Worm (Caenorhabditis elegans) whole organism, L3 larva: ENCODE data around the gene F58F12.2.

Experiments
- aly-2 ChIP-seq: fragments of 150-350 bp; optimal IDR thresholded peaks from 2 replicates; lab custom pipeline; 2014; ENCODE audit warnings: missing biosample characterization, missing genetic modification characterization
- ama-1 ChIP-seq: fragments of 150-350 bp; optimal IDR thresholded peaks from 2 replicates; lab custom pipeline; 2018
- ceh-16 ChIP-seq: sonication (generic microtip); optimal IDR thresholded peaks from 2 replicates; lab custom pipeline; 2017; ENCODE audit warnings: missing biosample characterization, missing genetic modification characterization
- ceh-28 ChIP-seq: fragments of 150-350 bp; optimal IDR thresholded peaks from 2 replicates; lab custom pipeline; 2014; ENCODE audit warnings: missing biosample characterization, missing genetic modification reagents, missing genetic modification characterization
- ceh-82 ChIP-seq: fragments of 150-350 bp; optimal IDR thresholded peaks from 2 replicates; lab custom pipeline; 2014; ENCODE audit warnings: missing biosample characterization, missing genetic modification characterization
- ceh-9 ChIP-seq: sonication (generic microtip); optimal IDR thresholded peaks from 2 replicates; lab custom pipeline; 2018; ENCODE audit warnings: missing biosample characterization, missing genetic modification characterization
- daf-12 ChIP-seq: fragments of 150-350 bp; optimal IDR thresholded peaks from 2 replicates; lab custom pipeline; 2014; ENCODE audit warnings: missing biosample characterization, missing genetic modification reagents, missing genetic modification characterization
- egl-5 ChIP-seq: fragments of 150-350 bp; optimal IDR thresholded peaks from 2 replicates; lab custom pipeline; 2017; ENCODE audit warnings: missing biosample characterization, missing genetic modification reagents, missing genetic modification characterization, inconsistent platforms
- elt-1 ChIP-seq: fragments of 150-350 bp; optimal IDR thresholded peaks from 2 replicates; lab custom pipeline; 2014; ENCODE audit warnings: missing biosample characterization, missing genetic modification characterization
- elt-2 ChIP-seq: sonication (generic microtip); optimal IDR thresholded peaks from 2 replicates; lab custom pipeline; 2016; ENCODE audit warnings: missing genetic modification reagents, mild to moderate bottlenecking, missing genetic modification characterization, missing compliant biosample characterization
- elt-3 ChIP-seq, 3 experiments: fragments of 150-350 bp in 1 of 3; sonication (generic microtip) in 2 of 3; optimal IDR thresholded peaks; 2 replicates in 2 of 3; 4 replicates in 1 of 3; lab custom pipeline; 2014 to 2017; ENCODE audit warnings: missing biosample characterization in 3 of 3, missing genetic modification characterization in 3 of 3
- eor-1 ChIP-seq, 2 experiments: fragments of 150-350 bp; optimal IDR thresholded peaks; 2 replicates each; lab custom pipeline; 2014 to 2018; ENCODE audit warnings: missing biosample characterization in 2 of 2, missing genetic modification characterization in 2 of 2
- fos-1 ChIP-seq: fragments of 150-350 bp; optimal IDR thresholded peaks from 2 replicates; lab custom pipeline; 2014; ENCODE audit warnings: missing biosample characterization, missing genetic modification characterization
- hmg-11 ChIP-seq: sonication (generic microtip); optimal IDR thresholded peaks from 2 replicates; lab custom pipeline; 2016; ENCODE audit warnings: missing genetic modification characterization, missing compliant biosample characterization
- jun-1 ChIP-seq: fragments of 150-350 bp; optimal IDR thresholded peaks from 2 replicates; lab custom pipeline; 2014; ENCODE audit warnings: missing biosample characterization, missing genetic modification reagents, missing genetic modification characterization
- lin-15B ChIP-seq: fragments of 150-350 bp; optimal IDR thresholded peaks from 2 replicates; lab custom pipeline; 2014; ENCODE audit warnings: missing biosample characterization, missing genetic modification characterization
- lin-39 ChIP-seq: fragments of 150-350 bp; optimal IDR thresholded peaks from 2 replicates; lab custom pipeline; 2018; ENCODE audit warnings: missing biosample characterization, missing genetic modification reagents, missing genetic modification characterization
- lsy-12 ChIP-seq: sonication (generic microtip); optimal IDR thresholded peaks from 2 replicates; lab custom pipeline; 2016; ENCODE audit warnings: mild to moderate bottlenecking, missing genetic modification characterization, missing compliant biosample characterization
- mdl-1 ChIP-seq: fragments of 150-350 bp; optimal IDR thresholded peaks from 2 replicates; lab custom pipeline; 2014; ENCODE audit warnings: missing biosample characterization, missing genetic modification characterization
- nfya-1 ChIP-seq: sonication (generic microtip); optimal IDR thresholded peaks from 2 replicates; lab custom pipeline; 2017; ENCODE audit warnings: missing genetic modification characterization, mild to moderate bottlenecking, missing compliant biosample characterization, antibody characterized with exemption, moderate library complexity; ENCODE audit not compliant: insufficient read depth
- nhr-11 ChIP-seq: fragments of 150-350 bp; optimal IDR thresholded peaks from 2 replicates; lab custom pipeline; 2014; ENCODE audit warnings: missing biosample characterization, missing genetic modification characterization
- nhr-12 ChIP-seq: fragments of 150-350 bp; optimal IDR thresholded peaks from 2 replicates; lab custom pipeline; 2014; ENCODE audit warnings: missing biosample characterization, missing genetic modification characterization
- nhr-23 ChIP-seq: fragments of 150-350 bp; optimal IDR thresholded peaks from 2 replicates; lab custom pipeline; 2014; ENCODE audit warnings: missing biosample characterization, missing genetic modification reagents, missing genetic modification characterization
- nhr-237 ChIP-seq: fragments of 150-350 bp; optimal IDR thresholded peaks from 2 replicates; lab custom pipeline; 2014; ENCODE audit warnings: missing biosample characterization, missing genetic modification characterization
- nhr-25 ChIP-seq: sonication (generic microtip); optimal IDR thresholded peaks from 2 replicates; lab custom pipeline; 2017; ENCODE audit warnings: missing biosample characterization, missing genetic modification characterization
- nhr-28 ChIP-seq: fragments of 150-350 bp; optimal IDR thresholded peaks from 2 replicates; lab custom pipeline; 2014; ENCODE audit warnings: missing biosample characterization, missing genetic modification characterization
- nhr-43 ChIP-seq: sonication (generic microtip); optimal IDR thresholded peaks from 2 replicates; lab custom pipeline; 2016; ENCODE audit warnings: mild to moderate bottlenecking, missing genetic modification characterization, missing compliant biosample characterization; ENCODE audit not compliant: poor library complexity, severe bottlenecking
- nhr-67 ChIP-seq: fragments of 150-350 bp; optimal IDR thresholded peaks from 2 replicates; lab custom pipeline; 2014; ENCODE audit warnings: missing biosample characterization, missing genetic modification characterization
- nhr-76 ChIP-seq: fragments of 150-350 bp; sonication (generic microtip); optimal IDR thresholded peaks from 5 replicates; lab custom pipeline; 2014; ENCODE audit warnings: missing biosample characterization, missing genetic modification characterization
- pha-4 ChIP-seq: fragments of 150-350 bp; optimal IDR thresholded peaks from 2 replicates; lab custom pipeline; 2014; ENCODE audit warnings: missing biosample characterization, missing genetic modification reagents, missing genetic modification characterization
- pqm-1 ChIP-seq: fragments of 150-350 bp; optimal IDR thresholded peaks from 2 replicates; lab custom pipeline; 2017; ENCODE audit warnings: missing biosample characterization, missing genetic modification characterization, inconsistent platforms
- snpc-4 ChIP-seq: fragments of 150-350 bp; optimal IDR thresholded peaks from 2 replicates; lab custom pipeline; 2014; ENCODE audit warnings: missing biosample characterization, missing genetic modification characterization
- tbx-2 ChIP-seq: sonication (generic microtip); optimal IDR thresholded peaks from 2 replicates; lab custom pipeline; 2016; ENCODE audit warnings: mild to moderate bottlenecking, missing genetic modification characterization, missing compliant biosample characterization
- unc-39 ChIP-seq: sonication (generic microtip); optimal IDR thresholded peaks from 4 replicates; lab custom pipeline; 2017; ENCODE audit warnings: missing biosample characterization, missing genetic modification characterization
- unc-62 ChIP-seq: fragments of 150-350 bp; sonication (generic microtip); optimal IDR thresholded peaks from 4 replicates; lab custom pipeline; 2014; ENCODE audit warnings: missing biosample characterization, missing genetic modification reagents, missing genetic modification characterization
- zag-1 ChIP-seq: fragments of 150-350 bp; optimal IDR thresholded peaks from 2 replicates; lab custom pipeline; 2014; ENCODE audit warnings: missing biosample characterization, missing genetic modification characterization
- ztf-11 ChIP-seq: fragments of 150-350 bp; optimal IDR thresholded peaks from 2 replicates; lab custom pipeline; 2014; ENCODE audit warnings: missing biosample characterization, missing genetic modification characterization

F58F12.2 gene

DNA sequence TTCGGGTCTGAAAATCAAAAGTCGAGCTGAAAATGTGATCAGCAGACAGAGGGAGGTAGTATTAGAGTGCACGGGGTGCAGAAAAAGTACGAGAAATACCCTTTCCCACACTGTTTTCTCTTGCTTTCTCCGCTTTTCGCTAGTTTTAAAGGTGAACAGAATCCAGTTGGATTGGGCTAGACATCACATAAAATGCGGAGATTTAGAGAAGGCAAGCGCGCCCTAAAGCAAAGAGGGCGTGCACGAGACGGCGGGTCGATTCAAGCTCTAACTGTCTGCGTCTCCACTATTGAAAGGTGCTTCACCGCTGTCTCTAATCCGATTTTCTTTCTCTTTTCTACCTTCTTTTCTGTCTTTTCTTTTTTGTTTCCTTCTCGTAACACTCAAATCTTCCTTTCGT lies 17.7 kb downstream of the F58F12.2 start (continued):
- TF ChIP-seq ama-1 (lab: Kevin White, UChicago) (no peak), mdl-1 (tag; lab: Kevin White, UChicago) (peak; percentile 85), nhr-43 (tag; lab: Kevin White, UChicago) (peak; percentile 67), hmg-11 (tag; lab: Kevin White, UChicago) (peak; percentile 89), nfya-1 (peak; percentile 89), lsy-12 (tag; lab: Kevin White, UChicago) (peak; percentile 52), egl-5 (tag; lab: Kevin White, UChicago) (peak; percentile 35), ceh-9 (tag; lab: Kevin White, UChicago) (no peak), nhr-76 (tag; lab: Kevin White, UChicago) (no peak), nhr-23 (tag; lab: Kevin White, UChicago) (peak; percentile 82), unc-62 (no peak), nhr-28 (tag; lab: Kevin White, UChicago) (no peak), aly-2 (tag; lab: Kevin White, UChicago) (no peak)

DNA sequence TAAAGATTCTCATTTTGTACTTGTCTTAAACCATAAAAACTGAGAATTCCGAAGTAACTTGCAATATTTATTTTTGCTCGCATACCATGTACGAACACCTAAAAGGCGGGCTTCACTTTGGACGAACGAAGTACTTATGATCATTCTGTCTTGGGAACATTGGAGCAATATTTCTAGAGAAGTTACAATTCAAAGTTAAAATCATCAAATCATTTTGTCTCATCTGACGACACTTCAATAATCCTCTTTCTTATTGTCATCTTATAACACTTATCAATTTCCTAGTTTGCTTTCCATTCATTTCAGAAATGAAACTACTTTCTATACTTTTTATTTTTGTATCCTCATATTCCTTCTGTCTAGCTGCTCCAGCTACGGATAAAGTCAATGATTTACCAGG lies 21.1 kb downstream of the F58F12.2 start, which contains the start of gene ctsa-4.1:
Gene ctsa-4.1, plus strand, starts transcription at position 301 of the 400 bp plus-strand sequence.
- TF ChIP-seq eor-1 (tag; optimal IDR thresholded peaks at IDR 0.05; lab: Kevin White, UChicago) = no peak
- TF ChIP-seq fos-1 = no peak
- TF ChIP-seq ceh-82 (tag; lab: Kevin White, UChicago) = no peak
- no peak for TF ChIP-seq nhr-43 (tag; lab: Kevin White, UChicago)
- no peak for TF ChIP-seq nfya-1
- TF ChIP-seq aly-2 (tag; lab: Kevin White, UChicago) = no peak
- TF ChIP-seq nhr-76 (tag; lab: Kevin White, UChicago) = no peak
- no peak for TF ChIP-seq lin-15B (tag; lab: Kevin White, UChicago)

DNA sequence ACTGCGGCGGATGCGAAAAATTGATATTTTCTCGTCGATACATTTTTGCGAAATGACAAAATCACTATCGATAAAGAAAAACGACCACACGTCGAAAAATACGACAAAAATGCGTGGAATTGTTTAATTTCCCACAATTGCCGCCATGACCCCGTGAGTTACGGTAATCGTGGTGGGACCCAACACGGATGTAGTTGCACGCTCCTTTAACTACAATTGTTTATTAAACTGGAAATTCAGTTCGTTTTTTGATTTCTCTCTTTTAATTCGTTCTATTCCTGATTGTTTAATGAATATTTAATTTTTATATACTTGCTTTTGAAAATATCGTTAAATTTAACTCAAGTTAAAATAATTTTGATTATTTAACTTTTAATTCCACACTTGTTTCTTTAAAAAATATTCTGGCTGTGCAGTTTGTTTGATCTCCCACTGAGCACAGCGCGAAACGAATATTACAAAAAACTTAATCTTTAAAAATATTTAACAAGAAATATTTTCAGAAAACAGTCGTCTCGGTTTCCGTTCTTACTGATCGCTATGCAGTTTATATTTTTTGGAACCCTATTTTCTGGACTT lies 22.5 kb downstream of the F58F12.2 start, which contains the start of the genes ani-2 and clec-88:
Gene ani-2, minus strand, starts transcription at position 131 of the 579 bp plus-strand sequence.
Gene clec-88, plus strand, starts transcription at position 486 of the 579 bp plus-strand sequence.
- TF ChIP-seq unc-62 (no peak), nfya-1 (no peak), jun-1 (no peak), nhr-11 (tag; lab: Kevin White, UChicago) (no peak), ceh-28 (tag; lab: Kevin White, UChicago) (no peak), hmg-11 (tag; lab: Kevin White, UChicago) (no peak), elt-2 (tag; lab: Kevin White, UChicago) (no peak), lin-39 (tag; lab: Kevin White, UChicago) (no peak), nhr-67 (tag; lab: Kevin White, UChicago) (no peak), elt-1 (tag; lab: Kevin White, UChicago) (no peak), lsy-12 (tag; lab: Kevin White, UChicago) (no peak)

DNA sequence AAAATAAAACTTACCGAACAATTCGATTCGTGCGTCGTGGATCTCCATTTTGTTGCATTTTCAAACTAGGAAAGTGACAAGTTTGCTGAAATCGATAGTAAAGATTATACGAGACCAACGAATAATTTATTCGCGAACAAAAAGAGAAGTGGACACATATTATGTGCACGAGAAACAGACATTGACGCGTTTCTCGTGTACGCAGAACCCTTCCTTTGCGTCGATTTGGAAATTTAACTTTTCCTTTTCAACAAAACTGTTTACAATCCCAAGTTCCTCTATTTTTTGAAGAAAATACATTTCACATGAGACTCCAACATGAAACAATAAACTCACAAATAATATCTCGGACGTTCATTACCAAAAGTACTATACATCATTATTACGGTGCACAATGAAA lies 27.0 kb downstream of the F58F12.2 start, which contains the start of gene K10B2.4:
Gene K10B2.4, minus strand, starts transcription at position 138 of the 400 bp plus-strand sequence.
- TF ChIP-seq lin-15B (tag; lab: Kevin White, UChicago) (peak; percentile 76), snpc-4 (tag; lab: Kevin White, UChicago) (peak; percentile 78), nhr-76 (tag; lab: Kevin White, UChicago) (no peak), hmg-11 (tag; lab: Kevin White, UChicago) (peak; percentile 56), mdl-1 (tag; lab: Kevin White, UChicago) (no peak), elt-2 (tag; lab: Kevin White, UChicago) (peak; percentile 40), nhr-12 (tag; lab: Kevin White, UChicago) (no peak), nfya-1 (peak; percentile 73), nhr-23 (tag; lab: Kevin White, UChicago) (peak; percentile 71), ztf-11 (no peak), unc-39 (no peak), ceh-16 (tag; lab: Kevin White, UChicago) (no peak), zag-1 (no peak), nhr-25 (peak; percentile 67), lin-39 (tag; lab: Kevin White, UChicago) (peak; percentile 45), nhr-237 (tag; lab: Kevin White, UChicago) (no peak), elt-1 (tag; lab: Kevin White, UChicago) (no peak), ama-1 (lab: Kevin White, UChicago) (peak; percentile 13), pqm-1 (tag; lab: Kevin White, UChicago) (no peak), daf-12 (tag; lab: Kevin White, UChicago) (no peak), nhr-67 (tag; lab: Kevin White, UChicago) (no peak), ceh-28 (tag; lab: Kevin White, UChicago) (peak; percentile 21), nhr-28 (tag; lab: Kevin White, UChicago) (no peak), tbx-2 (tag; lab: Kevin White, UChicago) (no peak), fos-1 (no peak), pha-4 (tag; lab: Kevin White, UChicago) (peak; percentile 85), lsy-12 (tag; lab: Kevin White, UChicago) (peak; percentile 43), elt-3 (tag; optimal IDR thresholded peaks at IDR 0.05; lab: Kevin White, UChicago) (no peak)
